Worm (Caenorhabditis elegans) whole organism, early embryonic: ENCODE results near the gene sre-38.

Experiments used
- B0310.2 ChIP-seq: sonication (generic microtip); optimal IDR thresholded peaks from 2 replicates; lab custom pipeline; 2016; ENCODE audit warnings: mild to moderate bottlenecking, missing genetic modification characterization, missing compliant biosample characterization
- F13C5.2 ChIP-seq: sonication (generic microtip); optimal IDR thresholded peaks from 2 replicates; lab custom pipeline; 2017; ENCODE audit warnings: mild to moderate bottlenecking, missing genetic modification characterization, inconsistent platforms, missing compliant biosample characterization
- aly-1 ChIP-seq: sonication (generic microtip); optimal IDR thresholded peaks from 2 replicates; lab custom pipeline; 2016; ENCODE audit warnings: missing genetic modification characterization, missing compliant biosample characterization
- ama-1 ChIP-seq: fragments of 150-350 bp; optimal IDR thresholded peaks from 2 replicates; lab custom pipeline; 2014
- ceh-13 ChIP-seq: fragments of 200-800 bp; sonication (Bioruptor generic); optimal IDR thresholded peaks from 2 replicates; lab custom pipeline; 2018; ENCODE audit warnings: mild to moderate bottlenecking, missing genetic modification characterization, missing compliant biosample characterization
- ceh-36 ChIP-seq: sonication (generic microtip); optimal IDR thresholded peaks from 2 replicates; lab custom pipeline; 2016; ENCODE audit warnings: missing genetic modification characterization, inconsistent platforms, missing compliant biosample characterization
- ets-7 ChIP-seq: sonication (generic microtip); optimal IDR thresholded peaks from 2 replicates; lab custom pipeline; 2016; ENCODE audit warnings: missing genotype, missing genetic modification characterization, missing compliant biosample characterization
- flt-1 ChIP-seq: fragments of 200-800 bp; sonication (Bioruptor generic); IDR thresholded peaks from 2 replicates; pipeline ENCODE4 v1.3.6; 2022; ENCODE audit warnings: missing genetic modification characterization, missing compliant biosample characterization
- hmbx-1 ChIP-seq: sonication (generic microtip); optimal IDR thresholded peaks from 2 replicates; lab custom pipeline; 2016; ENCODE audit warnings: mild to moderate bottlenecking, missing genetic modification characterization, missing compliant biosample characterization
- hmg-4 ChIP-seq: fragments of 200-800 bp; sonication (Bioruptor generic); optimal IDR thresholded peaks from 2 replicates; lab custom pipeline; 2018; ENCODE audit warnings: mild to moderate bottlenecking, missing genetic modification characterization, missing compliant biosample characterization
- hnd-1 ChIP-seq: sonication (generic microtip); optimal IDR thresholded peaks from 2 replicates; lab custom pipeline; 2016; ENCODE audit warnings: missing genetic modification characterization, missing compliant biosample characterization
- pes-1 ChIP-seq: fragments of 200-800 bp; sonication (Bioruptor generic); IDR thresholded peaks from 2 replicates; pipeline ENCODE4 v1.3.6; 2022; ENCODE audit warnings: missing genetic modification reagents, missing genetic modification characterization, missing compliant biosample characterization
- scrt-1 ChIP-seq: fragments of 200-800 bp; sonication (Bioruptor generic); IDR thresholded peaks from 2 replicates; pipeline ENCODE4 v1.3.6; 2022; ENCODE audit warnings: missing genetic modification characterization, missing compliant biosample characterization
- sea-1 ChIP-seq: fragments of 200-800 bp; sonication (Bioruptor generic); conservative IDR thresholded peaks from 2 replicates; pipeline ENCODE4 v1.3.6; 2022; ENCODE audit warnings: missing genetic modification characterization, missing compliant biosample characterization
- tbx-11 ChIP-seq: fragments of 200-800 bp; sonication (Bioruptor generic); IDR thresholded peaks from 2 replicates; pipeline ENCODE4 v1.3.6; 2022; ENCODE audit warnings: missing genetic modification characterization, missing compliant biosample characterization
- tbx-37 ChIP-seq: fragments of 200-800 bp; sonication (Bioruptor generic); conservative IDR thresholded peaks from 2 replicates; pipeline ENCODE4 v1.3.6; 2022; ENCODE audit warnings: missing genetic modification reagents, missing genetic modification characterization, missing compliant biosample characterization
- tra-4 ChIP-seq: sonication (generic microtip); optimal IDR thresholded peaks from 2 replicates; lab custom pipeline; 2017; ENCODE audit warnings: missing genetic modification characterization, missing compliant biosample characterization

The sre-38 gene

ce11 chrII:12460602-12461453 is 3.5 kb downstream of the sre-38 start, which contains the start of gene tag-280:
TSS of gene tag-280 (plus strand) at chrII:12460652.
- TF ChIP-seq flt-1 (no peak), hmg-4 (no peak), pes-1 (no peak), tbx-37 (GFP tag; lab: Robert Waterston, UW) (no peak)

- TF ChIP-seq tbx-37 (GFP tag; lab: Robert Waterston, UW) (no peak), flt-1 (no peak), ama-1 (lab: Kevin White, UChicago) (no peak), tra-4 (no peak), hnd-1 (tag; lab: Kevin White, UChicago) (no peak), ceh-13 (GFP tag; lab: Kevin White, UChicago) (no peak), pes-1 (no peak), hmg-4 (no peak), tbx-11 (GFP tag; lab: Robert Waterston, UW) (no peak), scrt-1 (no peak), ets-7 (tag; lab: Kevin White, UChicago) (no peak), F13C5.2 (tag; lab: Kevin White, UChicago) (no peak), ceh-36 (no peak), sea-1 (GFP tag; lab: Robert Waterston, UW) (no peak), B0310.2 (tag; lab: Kevin White, UChicago) (no peak), aly-1 (tag; lab: Kevin White, UChicago) (no peak), hmbx-1 (no peak)
These were observed 4.9 kb downstream of the sre-38 start, which contains the start of gene F15A4.2 for ce11 chrII:12462244-12462643. TSS of gene F15A4.2 (plus strand) at chrII:12462544.

- no peak for TF ChIP-seq tbx-11 (GFP tag; lab: Robert Waterston, UW)
- no peak for TF ChIP-seq ets-7 (tag; lab: Kevin White, UChicago)
- no peak for TF ChIP-seq ama-1 (lab: Kevin White, UChicago)
- no peak for TF ChIP-seq tra-4
- no peak for TF ChIP-seq hnd-1 (tag; lab: Kevin White, UChicago)
These were observed 8.2 kb downstream of the sre-38 start, which contains the start of gene sre-37 for ce11 chrII:12465557-12465956. TSS of gene sre-37 (plus strand) at chrII:12465857.

ce11 chrII:12467047-12467446 is 9.7 kb downstream of the sre-38 start, which contains the start of gene srg-16:
TSS of gene srg-16 (plus strand) at chrII:12467133.
- TF ChIP-seq ceh-36 = peak; percentile 63
- TF ChIP-seq tbx-37 (GFP tag; lab: Robert Waterston, UW) = no peak
- no peak for TF ChIP-seq ceh-13 (GFP tag; lab: Kevin White, UChicago)
- TF ChIP-seq tbx-11 (GFP tag; lab: Robert Waterston, UW) = no peak
- TF ChIP-seq hmbx-1 = no peak

- TF ChIP-seq ceh-36 (no peak), hnd-1 (tag; lab: Kevin White, UChicago) (no peak), tra-4 (no peak), F13C5.2 (tag; lab: Kevin White, UChicago) (no peak), pes-1 (no peak), ama-1 (lab: Kevin White, UChicago) (no peak), tbx-11 (GFP tag; lab: Robert Waterston, UW) (no peak), B0310.2 (tag; lab: Kevin White, UChicago) (no peak), hmbx-1 (no peak), ceh-13 (GFP tag; lab: Kevin White, UChicago) (no peak), sea-1 (GFP tag; lab: Robert Waterston, UW) (no peak), flt-1 (no peak), tbx-37 (GFP tag; lab: Robert Waterston, UW) (no peak), hmg-4 (no peak), aly-1 (tag; lab: Kevin White, UChicago) (no peak), ets-7 (tag; lab: Kevin White, UChicago) (no peak), scrt-1 (no peak)
These were observed 13.9 kb downstream of the sre-38 start, which contains the start of the genes F15A4.5 and phat-8 for ce11 chrII:12471138-12471855. TSS of gene F15A4.5 (minus strand) at chrII:12471238. TSS of gene phat-8 (plus strand) at chrII:12471805.

ce11 chrII:12473406-12473805 is 16.0 kb downstream of the sre-38 start, which contains the start of gene srg-17:
TSS of gene srg-17 (plus strand) at chrII:12473706.
- TF ChIP-seq hmg-4 (no peak), tbx-11 (GFP tag; lab: Robert Waterston, UW) (no peak), ets-7 (tag; lab: Kevin White, UChicago) (no peak), ama-1 (lab: Kevin White, UChicago) (no peak), F13C5.2 (tag; lab: Kevin White, UChicago) (no peak), hnd-1 (tag; lab: Kevin White, UChicago) (no peak), ceh-13 (GFP tag; lab: Kevin White, UChicago) (no peak), hmbx-1 (no peak), scrt-1 (no peak), sea-1 (GFP tag; lab: Robert Waterston, UW) (no peak), pes-1 (no peak), tra-4 (no peak), ceh-36 (no peak), aly-1 (tag; lab: Kevin White, UChicago) (no peak), B0310.2 (tag; lab: Kevin White, UChicago) (no peak), flt-1 (no peak), tbx-37 (GFP tag; lab: Robert Waterston, UW) (no peak)

- no peak for TF ChIP-seq hmg-4
- no peak for TF ChIP-seq scrt-1
- TF ChIP-seq hmbx-1 = no peak
- no peak for TF ChIP-seq pes-1
- TF ChIP-seq ama-1 (lab: Kevin White, UChicago) = no peak
- TF ChIP-seq tbx-37 (GFP tag; lab: Robert Waterston, UW) = no peak
- no peak for TF ChIP-seq ets-7 (tag; lab: Kevin White, UChicago)
- no peak for TF ChIP-seq ceh-36
These were observed 23.4 kb downstream of the sre-38 start, which contains the start of gene arrd-9 for ce11 chrII:12480811-12481210. TSS of gene arrd-9 (minus strand) at chrII:12480911.
